Worm (Caenorhabditis elegans) whole organism, L4/young adult: ENCODE results near the gene puf-6.

ENCODE experiments used
- W03F9.2 ChIP-seq: fragments of 150-350 bp; optimal IDR thresholded peaks from 2 replicates; lab custom pipeline; 2014; ENCODE audit warnings: missing biosample characterization, missing genetic modification characterization
- dao-5 ChIP-seq: sonication (generic microtip); optimal IDR thresholded peaks from 2 replicates; lab custom pipeline; 2016; ENCODE audit warnings: missing genotype, missing genetic modification characterization, moderate library complexity, missing compliant biosample characterization
- him-1 ChIP-seq: sonication (generic microtip); optimal IDR thresholded peaks from 2 replicates; lab custom pipeline; 2016; ENCODE audit warnings: missing genotype, missing genetic modification reagents, missing genetic modification characterization, missing compliant biosample characterization

ce11 chrII:13065251-13065650, 22.0 kb upstream of the puf-6 start:
- TF ChIP-seq him-1 (tag; lab: Kevin White, UChicago) = no peak
- no peak for TF ChIP-seq dao-5 (tag; lab: Kevin White, UChicago)
- no peak for TF ChIP-seq W03F9.2 (tag; lab: Kevin White, UChicago)
